Fruit fly (Drosophila melanogaster): Measurements from ENCODE around the gene DIP-kappa.

DIP-kappa gene

DNA sequence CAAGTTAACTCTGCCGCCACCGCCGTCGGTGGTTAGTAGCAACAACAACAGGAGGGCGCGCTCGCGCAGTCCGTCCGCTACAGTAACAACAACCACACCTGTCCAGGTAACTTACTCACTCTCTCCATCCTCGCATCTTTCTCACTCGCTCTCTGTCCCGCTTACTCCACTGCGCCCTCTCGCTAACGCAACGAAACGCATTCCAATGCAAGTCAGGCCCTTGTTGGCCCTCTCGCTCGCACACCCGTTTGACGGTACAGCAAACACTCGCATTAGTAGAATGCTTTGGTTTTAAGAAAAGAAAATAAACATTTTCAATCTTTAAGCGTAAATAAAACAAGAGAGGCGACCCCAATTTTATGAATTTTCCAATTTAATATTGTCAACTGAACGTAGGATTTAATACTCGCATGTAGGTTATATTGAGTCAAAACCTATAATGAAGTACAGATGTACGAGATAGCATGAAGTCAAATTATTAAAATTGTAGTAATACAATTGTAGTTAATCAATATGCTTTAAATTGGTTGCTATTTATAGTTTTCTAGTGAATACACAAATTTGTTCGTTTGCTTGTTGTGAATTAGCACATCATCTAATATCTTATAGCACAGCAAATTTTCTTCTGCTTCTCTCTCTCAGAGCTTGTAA lies 51.0 kb downstream of the DIP-kappa start:
- TF ChIP-seq CG15336 (GFP tag; IDR thresholded peaks at IDR 0.05) = no peak
- peak; percentile 57 for TF ChIP-seq CG4318 (GFP tag; optimal IDR thresholded peaks at IDR 0.05)
- peak; percentile 39 for TF ChIP-seq Blimp-1 (GFP tag; optimal IDR thresholded peaks at IDR 0.05)
- TF ChIP-seq Sox15 (GFP tag; optimal IDR thresholded peaks at IDR 0.05) = peak; percentile 77
- TF ChIP-seq eg (GFP tag; IDR thresholded peaks at IDR 0.05) = peak; percentile 65
- TF ChIP-seq cyc (GFP tag; optimal IDR thresholded peaks at IDR 0.05) = peak; percentile 74
- peak; percentile 78 for TF ChIP-seq topi (GFP tag; optimal IDR thresholded peaks at IDR 0.05)
- TF ChIP-seq dac (GFP tag; optimal IDR thresholded peaks at IDR 0.05) = peak; percentile 7
- no peak for TF ChIP-seq fd85E (GFP tag; optimal IDR thresholded peaks at IDR 0.05)
- peak; percentile 76 for TF ChIP-seq Met (GFP tag; optimal IDR thresholded peaks at IDR 0.05)
- peak; percentile 77 for TF ChIP-seq CG32006 (GFP tag; optimal IDR thresholded peaks at IDR 0.05)
- peak; percentile 82 for TF ChIP-seq Hr4 (GFP tag; optimal IDR thresholded peaks at IDR 0.05)
- TF ChIP-seq CG7368 (GFP tag; optimal IDR thresholded peaks at IDR 0.05) = peak; percentile 60
- TF ChIP-seq Ets21C (GFP tag; optimal IDR thresholded peaks at IDR 0.05) = peak; percentile 74
- TF ChIP-seq CG10669 (GFP tag; optimal IDR thresholded peaks at IDR 0.05) = peak; percentile 66
- TF ChIP-seq CG6276 (GFP tag; optimal IDR thresholded peaks at IDR 0.05) = no peak
- TF ChIP-seq CG8632 (GFP tag; optimal IDR thresholded peaks at IDR 0.05) = peak; percentile 67
- TF ChIP-seq esn (GFP tag; optimal IDR thresholded peaks at IDR 0.05) = peak; percentile 87
- TF ChIP-seq CG6163 (GFP tag; IDR thresholded peaks at IDR 0.05) = peak; percentile 78; the same call in 2 of the 3 replicates
- TF ChIP-seq Ets96B (tag; optimal IDR thresholded peaks at IDR 0.05) = peak; percentile 52
- no peak for TF ChIP-seq Gug (GFP tag; IDR thresholded peaks at IDR 0.05)
- peak; percentile 85 for TF ChIP-seq CG6792 (GFP tag; optimal IDR thresholded peaks at IDR 0.05)
- peak; percentile 73 for TF ChIP-seq fd59A (GFP tag; optimal IDR thresholded peaks at IDR 0.05)
- peak; percentile 81 for TF ChIP-seq Eip75B (GFP tag; optimal IDR thresholded peaks at IDR 0.05)
- TF ChIP-seq CG8319 (GFP tag; optimal IDR thresholded peaks at IDR 0.05) = peak; percentile 60
- TF ChIP-seq CG6854 (GFP tag; optimal IDR thresholded peaks at IDR 0.05) = no peak
- TF ChIP-seq acj6 (GFP tag; optimal IDR thresholded peaks at IDR 0.05) = peak; percentile 73
- TF ChIP-seq Lpt (GFP tag; optimal IDR thresholded peaks at IDR 0.05) = peak; percentile 70
- TF ChIP-seq vri (GFP tag; optimal IDR thresholded peaks at IDR 0.05) = peak; percentile 26
- peak; percentile 54 for TF ChIP-seq CG3919 (GFP tag; optimal IDR thresholded peaks at IDR 0.05)
- peak; percentile 78 for TF ChIP-seq CG34406 (GFP tag; optimal IDR thresholded peaks at IDR 0.05)
- no peak for TF ChIP-seq Hr38 (GFP tag; optimal IDR thresholded peaks at IDR 0.05)
- peak; percentile 49 for TF ChIP-seq CG6808 (GFP tag; optimal IDR thresholded peaks at IDR 0.05)
- peak; percentile 79 for TF ChIP-seq CG31627 (GFP tag; optimal IDR thresholded peaks at IDR 0.05)
- no peak for TF ChIP-seq fkh (GFP tag; optimal IDR thresholded peaks at IDR 0.05)
- peak; percentile 80 for TF ChIP-seq pdm3 (GFP tag; optimal IDR thresholded peaks at IDR 0.05)
- TF ChIP-seq CG11762 (GFP tag; optimal IDR thresholded peaks at IDR 0.05; ENCODE audit: insufficient read depth) = peak; percentile 62
- peak; percentile 87 for TF ChIP-seq OdsH (GFP tag; optimal IDR thresholded peaks at IDR 0.05)
- peak; percentile 42 for TF ChIP-seq spab (GFP tag; optimal IDR thresholded peaks at IDR 0.05)
- TF ChIP-seq net (GFP tag; optimal IDR thresholded peaks at IDR 0.05) = peak; percentile 82
- TF ChIP-seq CG11902 (GFP tag; optimal IDR thresholded peaks at IDR 0.05) = peak; percentile 65
- TF ChIP-seq lz (GFP tag; optimal IDR thresholded peaks at IDR 0.05) = peak; percentile 77
- no peak for TF ChIP-seq CG9139 (GFP tag; optimal IDR thresholded peaks at IDR 0.05)
- TF ChIP-seq salr (GFP tag; optimal IDR thresholded peaks at IDR 0.05) = peak; percentile 14 to 64
- peak; percentile 92 for TF ChIP-seq svp (GFP tag)
- TF ChIP-seq CG10631 (GFP tag; optimal IDR thresholded peaks at IDR 0.05) = peak; percentile 75
- peak; percentile 69 for TF ChIP-seq achi (GFP tag; optimal IDR thresholded peaks at IDR 0.05)
- peak; percentile 84 for TF ChIP-seq Hr39 (GFP tag; optimal IDR thresholded peaks at IDR 0.05)
- peak; percentile 80 for TF ChIP-seq Sox14 (GFP tag; optimal IDR thresholded peaks at IDR 0.05)
- TF ChIP-seq Eip78C (GFP tag) = peak; percentile 95
- TF ChIP-seq CG16779 (tag; optimal IDR thresholded peaks at IDR 0.05) = no peak
